Fruit fly (Drosophila melanogaster) whole organism, embryonic: ENCODE measurements around the gene CG43072.

Source experiments
- Asciz ChIP-seq: fragments of 200-800 bp; sonication (Bioruptor generic); optimal IDR thresholded peaks from 2 replicates; lab custom pipeline; 2017; ENCODE audit warnings: missing biosample characterization, mild to moderate bottlenecking, missing genetic modification characterization, missing genetic modification reagents
- Awh ChIP-seq: fragments of 200-800 bp; sonication (Bioruptor generic); IDR thresholded peaks from 2 replicates; pipeline ENCODE4, ENCODE4 v1.3.6; 2022; ENCODE audit warnings: missing biosample characterization, missing genetic modification characterization
- B-H2 ChIP-seq: fragments of 200-800 bp; sonication (Bioruptor generic); optimal IDR thresholded peaks from 2 replicates; lab custom pipeline; 2018; ENCODE audit warnings: missing biosample characterization, mild to moderate bottlenecking, missing genetic modification characterization
- Blimp-1 ChIP-seq: fragments of 200-800 bp; sonication (Bioruptor generic); optimal IDR thresholded peaks from 3 replicates; lab custom pipeline; 2018; ENCODE audit warnings: missing biosample characterization, missing genetic modification characterization, mild to moderate bottlenecking, moderate library complexity, missing genetic modification reagents
- C15 ChIP-seq: fragments of 200-800 bp; sonication (Bioruptor generic); IDR thresholded peaks from 3 replicates; pipeline ENCODE4 v1.3.6; 2022; ENCODE audit warnings: missing biosample characterization, missing genetic modification characterization
- CG10462 ChIP-seq: fragments of 200-800 bp; sonication (Bioruptor generic); optimal IDR thresholded peaks from 2 replicates; lab custom pipeline; 2016; ENCODE audit warnings: missing biosample characterization, missing genetic modification characterization
- CG10543 ChIP-seq: fragments of 200-800 bp; sonication (Bioruptor generic); optimal IDR thresholded peaks from 3 replicates; lab custom pipeline; 2017; ENCODE audit warnings: missing biosample characterization, mild to moderate bottlenecking, missing genetic modification characterization, moderate library complexity
- CG11247 ChIP-seq: fragments of 200-800 bp; sonication (Bioruptor generic); IDR thresholded peaks from 2 replicates; pipeline ENCODE4 v1.3.6; 2022; ENCODE audit warnings: missing biosample characterization, missing genetic modification characterization
- CG11504 ChIP-seq: fragments of 200-800 bp; sonication (Bioruptor generic); optimal IDR thresholded peaks from 3 replicates; lab custom pipeline; 2019; ENCODE audit warnings: missing biosample characterization, mild to moderate bottlenecking, missing genetic modification characterization, moderate library complexity
- CG12769 ChIP-seq: fragments of 200-800 bp; sonication (Bioruptor generic); optimal IDR thresholded peaks from 2 replicates; lab custom pipeline; 2019; ENCODE audit warnings: missing biosample characterization, mild to moderate bottlenecking, missing genetic modification characterization, moderate library complexity
- CG13624 ChIP-seq: fragments of 200-800 bp; sonication (Bioruptor generic); optimal IDR thresholded peaks from 2 replicates; lab custom pipeline; 2016; ENCODE audit warnings: missing biosample characterization, missing genetic modification characterization
- CG14014 ChIP-seq: fragments of 200-800 bp; sonication (Bioruptor generic); IDR thresholded peaks from 2 replicates; pipeline ENCODE4 v1.3.6; 2022; ENCODE audit warnings: missing biosample characterization, missing genetic modification characterization
- CG17385 ChIP-seq: fragments of 200-800 bp; sonication (Bioruptor generic); optimal IDR thresholded peaks from 3 replicates; lab custom pipeline; 2018; ENCODE audit warnings: missing biosample characterization, mild to moderate bottlenecking, missing genetic modification characterization
- CG18619 ChIP-seq: fragments of 200-800 bp; sonication (Bioruptor generic); optimal IDR thresholded peaks from 3 replicates; lab custom pipeline; 2017; ENCODE audit warnings: missing biosample characterization, mild to moderate bottlenecking, missing genetic modification characterization
- CG2712 ChIP-seq: fragments of 200-800 bp; optimal IDR thresholded peaks from 3 replicates; lab custom pipeline; 2019; ENCODE audit warnings: missing biosample characterization, mild to moderate bottlenecking, missing genetic modification characterization, moderate library complexity
- CG4360 ChIP-seq: fragments of 200-800 bp; sonication (Bioruptor generic); IDR thresholded peaks from 2 replicates; pipeline ENCODE4 v1.3.6; 2022; ENCODE audit warnings: missing biosample characterization, missing genetic modification characterization
- CG5245 ChIP-seq: fragments of 200-800 bp; sonication (Bioruptor generic); optimal IDR thresholded peaks from 3 replicates; lab custom pipeline; 2016; ENCODE audit warnings: missing biosample characterization, missing genetic modification characterization
- CG8388 ChIP-seq: fragments of 200-800 bp; sonication (Bioruptor generic); optimal IDR thresholded peaks from 2 replicates; lab custom pipeline; 2019; ENCODE audit warnings: missing biosample characterization, mild to moderate bottlenecking, missing genetic modification characterization, moderate library complexity
- CG9437 ChIP-seq: fragments of 200-800 bp; sonication (Bioruptor generic); optimal IDR thresholded peaks from 2 replicates; lab custom pipeline; 2018; ENCODE audit warnings: missing biosample characterization, mild to moderate bottlenecking, missing genetic modification characterization
- D19A ChIP-seq: fragments of 200-800 bp; optimal IDR thresholded peaks from 3 replicates; lab custom pipeline; 2019; ENCODE audit warnings: missing biosample characterization, mild to moderate bottlenecking, missing genetic modification characterization, moderate library complexity
- Doc2 ChIP-seq: fragments of 200-800 bp; sonication (Bioruptor generic); IDR thresholded peaks from 2 replicates; pipeline ENCODE4 v1.3.6; 2022; ENCODE audit warnings: missing biosample characterization, missing genetic modification characterization
- Drgx ChIP-seq: fragments of 200-800 bp; sonication (Bioruptor generic); IDR thresholded peaks from 2 replicates; pipeline ENCODE4 v1.3.6; 2022; ENCODE audit warnings: missing biosample characterization, missing genetic modification characterization
- Eip74EF ChIP-seq, 2 experiments: fragments of 200-800 bp in 1 of 2; fragments of >200 bp in 1 of 2; sonication (Bioruptor generic) in 1 of 2; optimal IDR thresholded peaks; 2 replicates each; lab custom pipeline; 2017 to 2019; ENCODE audit warnings: missing biosample characterization in 2 of 2, missing genetic modification characterization in 2 of 2, mild to moderate bottlenecking in 1 of 2, moderate library complexity in 1 of 2
- HLH3B ChIP-seq: fragments of 200-800 bp; sonication (Bioruptor generic); IDR thresholded peaks from 2 replicates; pipeline ENCODE4 v1.3.6; 2022; ENCODE audit warnings: missing biosample characterization, missing genetic modification characterization
- Ptx1 ChIP-seq: fragments of 200-800 bp; sonication (Bioruptor generic); IDR thresholded peaks from 2 replicates; pipeline ENCODE4 v1.3.6; 2022; ENCODE audit warnings: missing biosample characterization, missing genetic modification characterization
- bab2 ChIP-seq: fragments of 200-800 bp; sonication (Bioruptor generic); optimal IDR thresholded peaks from 2 replicates; lab custom pipeline; 2016; ENCODE audit warnings: missing biosample characterization, missing genetic modification characterization
- bbx ChIP-seq: fragments of 200-800 bp; sonication (Bioruptor generic); IDR thresholded peaks from 2 replicates; pipeline ENCODE4 v1.3.6; 2022; ENCODE audit warnings: missing biosample characterization, missing genetic modification characterization; ENCODE audit not compliant: partially characterized antibody
- br ChIP-seq: fragments of >200 bp; optimal IDR thresholded peaks from 2 replicates; lab custom pipeline; 2017
- cato ChIP-seq: fragments of 200-800 bp; sonication (Bioruptor generic); optimal IDR thresholded peaks from 2 replicates; lab custom pipeline; 2016; ENCODE audit warnings: missing biosample characterization, missing genetic modification characterization, borderline replicate concordance
- cg ChIP-seq: fragments of 200-800 bp; sonication (Bioruptor generic); optimal IDR thresholded peaks from 3 replicates; lab custom pipeline; 2019; ENCODE audit warnings: missing biosample characterization, mild to moderate bottlenecking, missing genetic modification characterization, moderate library complexity
- chinmo ChIP-seq: fragments of 200-800 bp; sonication (Bioruptor generic); IDR thresholded peaks from 4 replicates; pipeline ENCODE4 v1.3.6; 2022; ENCODE audit warnings: missing biosample characterization, missing genetic modification characterization; ENCODE audit not compliant: partially characterized antibody
- crc ChIP-seq: fragments of 200-800 bp; sonication (Bioruptor generic); optimal IDR thresholded peaks from 2 replicates; lab custom pipeline; 2016; ENCODE audit warnings: missing biosample characterization, missing genetic modification characterization
- crol ChIP-seq: fragments of 200-800 bp; sonication (Bioruptor generic); IDR thresholded peaks from 2 replicates; pipeline ENCODE4 v1.3.6; 2022; ENCODE audit warnings: missing biosample characterization, missing genetic modification characterization
- dmrt11E ChIP-seq: fragments of 200-800 bp; sonication (Bioruptor generic); optimal IDR thresholded peaks from 3 replicates; lab custom pipeline; 2018; ENCODE audit warnings: missing biosample characterization, mild to moderate bottlenecking, missing genetic modification characterization, moderate library complexity
- eve ChIP-seq, 2 experiments: fragments of >200 bp; optimal IDR thresholded peaks; 2 replicates each; lab custom pipeline; 2017; ENCODE audit warnings: missing biosample characterization in 2 of 2, missing genetic modification characterization in 2 of 2
- fd102C ChIP-seq: fragments of 200-800 bp; sonication (Bioruptor generic); optimal IDR thresholded peaks from 2 replicates; lab custom pipeline; 2018; ENCODE audit warnings: missing biosample characterization, mild to moderate bottlenecking, missing genetic modification characterization, moderate library complexity
- grn ChIP-seq: fragments of 200-800 bp; sonication (Bioruptor generic); optimal IDR thresholded peaks from 3 replicates; lab custom pipeline; 2017; ENCODE audit warnings: missing biosample characterization, missing genetic modification characterization
- inv ChIP-seq: fragments of 200-800 bp; sonication (Bioruptor generic); IDR thresholded peaks from 2 replicates; pipeline ENCODE4 v1.3.6; 2022; ENCODE audit warnings: missing biosample characterization, missing genetic modification characterization; ENCODE audit not compliant: partially characterized antibody
- jigr1 ChIP-seq: fragments of 200-800 bp; sonication (Bioruptor generic); IDR thresholded peaks from 3 replicates; pipeline ENCODE4 v1.3.6; 2022; ENCODE audit warnings: missing biosample characterization, missing genetic modification characterization
- oc ChIP-seq: fragments of 200-800 bp; sonication (Bioruptor generic); optimal IDR thresholded peaks from 2 replicates; lab custom pipeline; 2018; ENCODE audit warnings: missing biosample characterization, mild to moderate bottlenecking, missing genetic modification characterization, moderate library complexity
- odd ChIP-seq: fragments of 200-800 bp; sonication (Bioruptor generic); optimal IDR thresholded peaks from 2 replicates; lab custom pipeline; 2017; ENCODE audit warnings: missing biosample characterization, mild to moderate bottlenecking, missing genetic modification characterization
- pan ChIP-seq, 4 experiments: fragments of >200 bp in 3 of 4; fragments of 200-800 bp in 1 of 4; sonication (Bioruptor generic) in 1 of 4; optimal IDR thresholded peaks in 3 of 4; IDR thresholded peaks in 1 of 4; 2 replicates each; pipeline versions ENCODE4 v1.3.6 to Lab custom; 2017 to 2022; ENCODE audit warnings: missing biosample characterization in 2 of 4, missing genetic modification characterization in 2 of 4, mixed read lengths in 1 of 4
- phol ChIP-seq: fragments of 200-800 bp; sonication (Bioruptor generic); optimal IDR thresholded peaks from 3 replicates; lab custom pipeline; 2018; ENCODE audit warnings: missing biosample characterization, mild to moderate bottlenecking, missing genetic modification characterization, moderate library complexity
- scrt ChIP-seq: fragments of 200-800 bp; sonication (Bioruptor generic); optimal IDR thresholded peaks from 2 replicates; lab custom pipeline; 2018; ENCODE audit warnings: missing biosample characterization, mild to moderate bottlenecking, missing genetic modification characterization, moderate library complexity
- seq ChIP-seq: fragments of 200-800 bp; sonication (Bioruptor generic); IDR thresholded peaks from 2 replicates; pipeline ENCODE4 v1.3.6; 2022; ENCODE audit warnings: missing biosample characterization, missing genetic modification characterization
- sim ChIP-seq: fragments of 200-800 bp; sonication (Bioruptor generic); IDR thresholded peaks from 2 replicates; pipeline ENCODE4 v1.3.6; 2022; ENCODE audit warnings: missing biosample characterization, missing genetic modification characterization
- sima ChIP-seq: fragments of 200-800 bp; sonication (Bioruptor generic); optimal IDR thresholded peaks from 2 replicates; lab custom pipeline; 2016; ENCODE audit warnings: missing biosample characterization, missing genetic modification characterization
- vvl ChIP-seq: fragments of 200-800 bp; sonication (Bioruptor generic); IDR thresholded peaks from 2 replicates; pipeline ENCODE4 v1.3.6; 2022; ENCODE audit warnings: missing biosample characterization, missing genetic modification characterization
- wor ChIP-seq: fragments of 200-800 bp; sonication (Bioruptor generic); IDR thresholded peaks from 2 replicates; pipeline ENCODE4 v1.3.6; 2022; ENCODE audit warnings: missing biosample characterization, missing genetic modification characterization

CG43072 gene

DNA sequence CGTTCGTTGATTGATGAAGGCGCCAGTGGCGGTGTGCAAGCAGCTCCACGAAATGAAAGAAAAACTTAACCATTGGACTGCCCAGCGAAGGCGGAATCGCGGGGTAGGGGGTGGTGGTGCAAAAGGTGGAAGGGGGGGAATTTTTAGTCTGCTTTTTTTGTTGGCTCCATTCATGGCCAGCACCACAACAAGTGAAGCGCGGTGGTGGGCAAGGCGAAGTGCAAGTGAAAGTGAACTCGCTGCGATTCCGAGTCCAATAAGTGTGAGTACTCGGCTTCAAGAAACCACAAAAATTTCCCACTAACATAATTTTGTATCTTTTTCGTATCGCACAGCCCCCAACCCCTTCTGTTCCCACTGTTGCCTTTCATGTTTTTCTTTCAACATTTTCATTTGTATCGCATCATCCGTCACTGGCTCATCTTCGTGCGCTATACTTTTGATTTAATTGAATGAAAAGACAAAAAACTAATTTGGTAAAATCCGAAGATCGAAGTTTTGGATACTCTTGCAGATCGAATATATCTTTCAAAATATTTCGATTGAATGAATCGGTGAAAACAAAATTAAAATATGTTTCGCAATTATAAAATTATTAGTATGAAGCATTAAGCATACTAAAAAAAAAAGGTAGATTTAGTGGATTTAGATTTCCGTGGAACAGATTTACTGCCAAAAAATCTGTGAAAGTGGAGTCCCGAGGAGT, 11.3 kb upstream of the CG43072 start (continued):
- TF ChIP-seq sima (GFP tag; lab: Kevin White, UChicago) (no peak), cg (GFP tag; lab: Kevin White, UChicago) (no peak), CG17385 (GFP tag; lab: Kevin White, UChicago) (no peak), CG12769 (peak; percentile 11), odd (no peak), CG10543 (GFP tag; lab: Kevin White, UChicago) (peak; percentile 41), CG14014 (GFP tag; lab: Robert Waterston, UW) (0 out of 2 replicates have a peak, but pooled peaks have one; percentile 6), CG8388 (GFP tag; lab: Kevin White, UChicago) (no peak), CG13624 (GFP tag; lab: Kevin White, UChicago) (no peak), inv (no peak), CG9437 (GFP tag; lab: Kevin White, UChicago) (no peak), seq (GFP tag; lab: Robert Waterston, UW) (0 out of 2 replicates have a peak, but pooled peaks have one; percentile 32), sim (GFP tag; lab: Robert Waterston, UW) (no peak), crc (GFP tag; lab: Kevin White, UChicago) (no peak), eve (GFP tag; optimal IDR thresholded peaks at IDR 0.05; lab: Kevin White, UChicago) (peak in 1 of 2 experiments; percentile 29), pan (optimal IDR thresholded peaks at IDR 0.05; lab: Kevin White, UChicago) (no peak), pan (GFP tag; optimal IDR thresholded peaks at IDR 0.05 in 1 of 2, IDR thresholded peaks at IDR 0.05 in 1 of 2) (no peak), wor (GFP tag; lab: Robert Waterston, UW) (no peak), scrt (GFP tag; lab: Kevin White, UChicago) (no peak), dmrt11E (tag; lab: Kevin White, UChicago) (no peak), CG11504 (tag; lab: Kevin White, UChicago) (peak; percentile 3), Drgx (GFP tag; lab: Robert Waterston, UW) (no peak), Doc2 (GFP tag; lab: Robert Waterston, UW) (no peak), vvl (GFP tag; lab: Robert Waterston, UW) (no peak), CG18619 (GFP tag; lab: Kevin White, UChicago) (no peak), Blimp-1 (GFP tag; lab: Kevin White, UChicago) (peak; percentile 86), jigr1 (GFP tag; lab: Robert Waterston, UW) (0 out of 3 replicates have a peak, but pooled peaks have one; percentile 4), crol (GFP tag; lab: Robert Waterston, UW) (peak; percentile 88), cato (GFP tag; lab: Kevin White, UChicago) (no peak), CG2712 (tag; lab: Kevin White, UChicago) (no peak), fd102C (no peak), bbx (GFP tag; lab: Robert Waterston, UW) (0 out of 2 replicates have a peak, but pooled peaks have one; percentile 44), phol (tag; lab: Kevin White, UChicago) (peak; percentile 21), Eip74EF (GFP tag; optimal IDR thresholded peaks at IDR 0.05; lab: Kevin White, UChicago) (no peak)

DNA sequence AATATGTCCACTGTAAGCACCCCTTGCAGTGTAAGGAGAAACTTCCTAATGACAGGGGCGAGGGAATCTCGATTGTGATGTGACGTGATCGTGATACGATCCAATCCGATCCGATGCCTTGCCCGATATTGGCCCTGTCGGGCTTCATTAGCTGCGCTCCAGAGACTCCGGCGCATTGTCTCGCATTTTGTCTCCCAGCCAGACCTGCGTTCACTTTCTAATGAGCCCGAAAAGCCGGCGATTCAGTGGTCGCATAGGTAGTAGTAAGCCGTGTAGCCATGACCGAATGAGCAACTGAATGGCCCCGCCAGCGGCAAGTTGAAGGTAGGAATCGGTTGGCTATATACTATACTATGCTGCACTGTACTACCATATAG, 10.8 kb upstream of the CG43072 start:
- no peak for TF ChIP-seq B-H2 (GFP tag; lab: Kevin White, UChicago)
- TF ChIP-seq HLH3B (GFP tag; lab: Robert Waterston, UW), result no peak
- peak; percentile 69 for TF ChIP-seq grn (GFP tag; lab: Kevin White, UChicago)
- TF ChIP-seq Asciz (GFP tag; lab: Kevin White, UChicago), result no peak
- TF ChIP-seq CG10462, result no peak
- peak; percentile 59 for TF ChIP-seq Awh (GFP tag; lab: Robert Waterston, UW)
- no peak for TF ChIP-seq CG11247 (GFP tag; lab: Robert Waterston, UW)
- no peak for TF ChIP-seq C15 (GFP tag; lab: Robert Waterston, UW)
- peak; percentile 75 for TF ChIP-seq oc (tag; lab: Kevin White, UChicago)
- TF ChIP-seq bab2, result no peak
- TF ChIP-seq br, result no peak
- peak; percentile 74 for TF ChIP-seq Blimp-1 (GFP tag; lab: Kevin White, UChicago)
- no peak for TF ChIP-seq CG5245
- peak; percentile 59 for TF ChIP-seq CG12769
- 0 out of 4 replicates have a peak, but pooled peaks have one; percentile 39 for TF ChIP-seq chinmo (GFP tag; lab: Robert Waterston, UW)
- no peak for TF ChIP-seq CG4360
- TF ChIP-seq D19A (tag; lab: Kevin White, UChicago), result peak; percentile 0
- TF ChIP-seq Ptx1 (GFP tag; lab: Robert Waterston, UW), result no peak
